Fruit fly (Drosophila melanogaster) whole organism, prepupa: ENCODE results near the gene CG15506.

ENCODE experiments used
- CG11294 ChIP-seq: fragments of 200-800 bp; sonication (Bioruptor generic); IDR thresholded peaks from 2 replicates; pipeline ENCODE4 v1.3.6; 2022; ENCODE audit warnings: missing biosample characterization, missing genetic modification characterization
- CG11762 ChIP-seq: fragments of 200-800 bp; sonication (Bioruptor generic); optimal IDR thresholded peaks from 3 replicates; lab custom pipeline; 2016; ENCODE audit warnings: missing biosample characterization, missing genetic modification characterization; ENCODE audit not compliant: insufficient read depth
- CG3032 ChIP-seq: fragments of 200-800 bp; optimal IDR thresholded peaks from 2 replicates; lab custom pipeline; 2019; ENCODE audit warnings: missing biosample characterization, mild to moderate bottlenecking, missing genetic modification characterization, moderate library complexity
- CG3919 ChIP-seq: fragments of 200-800 bp; sonication (Bioruptor generic); optimal IDR thresholded peaks from 3 replicates; lab custom pipeline; 2016; ENCODE audit warnings: missing biosample characterization, missing genetic modification characterization
- CG7368 ChIP-seq: fragments of 200-800 bp; sonication (Bioruptor generic); optimal IDR thresholded peaks from 3 replicates; lab custom pipeline; 2016; ENCODE audit warnings: missing biosample characterization, missing genetic modification characterization
- Eip75B ChIP-seq: fragments of 200-800 bp; sonication (Bioruptor generic); optimal IDR thresholded peaks from 3 replicates; lab custom pipeline; 2016; ENCODE audit warnings: missing biosample characterization, missing genetic modification characterization
- Eip78C ChIP-seq: fragments of 200-800 bp; sonication (Bioruptor generic); peaks from one replicate; lab custom pipeline; 2016; ENCODE audit warnings: missing biosample characterization, missing genetic modification characterization
- Eip93F ChIP-seq: fragments of 200-800 bp; sonication (Bioruptor generic); optimal IDR thresholded peaks from 2 replicates; lab custom pipeline; 2016; ENCODE audit warnings: missing biosample characterization, mild to moderate bottlenecking, missing genetic modification characterization
- cyc ChIP-seq: fragments of 200-800 bp; sonication (Bioruptor generic); optimal IDR thresholded peaks from 3 replicates; lab custom pipeline; 2016; ENCODE audit warnings: missing biosample characterization, missing genetic modification characterization
- dac ChIP-seq: fragments of 200-800 bp; sonication (Bioruptor generic); optimal IDR thresholded peaks from 2 replicates; lab custom pipeline; 2017; ENCODE audit warnings: missing biosample characterization, mild to moderate bottlenecking, missing genetic modification characterization
- fd59A ChIP-seq: fragments of 200-800 bp; sonication (Bioruptor generic); optimal IDR thresholded peaks from 2 replicates; lab custom pipeline; 2017; ENCODE audit warnings: missing biosample characterization, mild to moderate bottlenecking, missing genetic modification characterization, missing genetic modification reagents
- vri ChIP-seq: fragments of 200-800 bp; sonication (Bioruptor generic); optimal IDR thresholded peaks from 3 replicates; lab custom pipeline; 2016; ENCODE audit warnings: missing biosample characterization, mild to moderate bottlenecking, missing genetic modification characterization

DNA sequence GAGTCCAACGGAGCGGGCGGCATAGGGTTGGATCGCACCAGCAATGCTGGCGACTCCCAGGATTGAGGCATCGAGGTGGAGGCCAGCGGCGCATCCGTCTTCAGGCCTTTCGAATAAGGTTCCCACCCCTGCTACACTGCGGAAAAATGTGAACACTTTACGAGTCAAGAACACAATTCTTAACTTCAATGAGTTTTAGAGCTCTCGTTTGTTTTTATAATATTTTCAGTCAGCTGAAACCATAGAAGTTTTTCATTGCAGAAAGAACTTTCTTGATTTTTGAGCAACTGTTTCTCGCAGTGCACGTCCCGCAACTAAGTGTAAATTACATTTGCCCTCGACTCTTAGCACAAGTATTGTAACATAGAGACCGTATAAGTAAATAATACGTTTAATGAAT, 22.1 kb upstream of the CG15506 start:
- TF ChIP-seq Eip93F (GFP tag; lab: Kevin White, UChicago) (no peak), Eip75B (GFP tag; lab: Kevin White, UChicago) (no peak), cyc (GFP tag; lab: Kevin White, UChicago) (no peak), CG7368 (GFP tag; lab: Kevin White, UChicago) (no peak), fd59A (GFP tag; lab: Kevin White, UChicago) (no peak), Eip78C (GFP tag; lab: Kevin White, UChicago) (no peak), CG3919 (no peak), CG11762 (GFP tag; lab: Kevin White, UChicago) (no peak), vri (GFP tag; lab: Kevin White, UChicago) (no peak), CG3032 (tag; lab: Kevin White, UChicago) (no peak), CG11294 (GFP tag; lab: Robert Waterston, UW) (no peak), dac (GFP tag; lab: Kevin White, UChicago) (no peak)
